Comparison of ENCODE assay signal across 2 fruit fly cellular contexts in genomic region chr3L:7360324-7360852, dm6.
A peak's percentile ranks its signal among the peaks of the same experiment; 100 is the strongest.
TF ChIP-seq lines count a peak whose summit lies in the region.

Sec63 (plus strand) TSS chr3L:7360561.

TF ChIP-seq in whole organism, embryonic, 481 proteins besides CTCF, POLR2A, EP300 and RAD21 (continued from another document and continues in another):
- TF ChIP-seq D (optimal IDR thresholded peaks at IDR 0.05; lab: Kevin White, UChicago) (no peak), D (GFP tag; optimal IDR thresholded peaks at IDR 0.05; lab: Kevin White, UChicago) (peak; percentile 3), sens (GFP tag; lab: Kevin White, UChicago) (peak; percentile 83), schlank (tag; optimal IDR thresholded peaks at IDR 0.05; lab: Kevin White, UChicago) (no peak), nom (GFP tag; optimal IDR thresholded peaks at IDR 0.05; lab: Kevin White, UChicago) (no peak), CG17385 (GFP tag; optimal IDR thresholded peaks at IDR 0.05; lab: Kevin White, UChicago) (no peak), Sry-β (GFP tag; optimal IDR thresholded peaks at IDR 0.05; lab: Kevin White, UChicago) (peak; percentile 27), CG10209 (GFP tag; optimal IDR thresholded peaks at IDR 0.05; lab: Kevin White, UChicago) (peak; percentile 62), CG1233 (GFP tag; optimal IDR thresholded peaks at IDR 0.05; lab: Kevin White, UChicago) (no peak), Asciz (GFP tag; optimal IDR thresholded peaks at IDR 0.05; lab: Kevin White, UChicago) (peak; percentile 22), luna (GFP tag; optimal IDR thresholded peaks at IDR 0.05; lab: Kevin White, UChicago) (peak; percentile 22), dati (GFP tag; IDR thresholded peaks at IDR 0.05; lab: Robert Waterston, UW) (no peak), scrt (GFP tag; optimal IDR thresholded peaks at IDR 0.05; lab: Kevin White, UChicago) (no peak), Lpt (GFP tag; optimal IDR thresholded peaks at IDR 0.05; lab: Kevin White, UChicago) (no peak), CG2889 (GFP tag; IDR thresholded peaks at IDR 0.05; lab: Robert Waterston, UW) (no peak), CG1603 (tag; optimal IDR thresholded peaks at IDR 0.05; lab: Kevin White, UChicago) (peak; percentile 54), CG10462 (GFP tag; optimal IDR thresholded peaks at IDR 0.05; lab: Kevin White, UChicago) (no peak), nerfin-2 (GFP tag; IDR thresholded peaks at IDR 0.05; lab: Robert Waterston, UW; ENCODE audit: partially characterized antibody) (peak; percentile 85), ftz-f1 (GFP tag; optimal IDR thresholded peaks at IDR 0.05; lab: Kevin White, UChicago) (no peak), GATAe (GFP tag; conservative IDR thresholded peaks at IDR 0.05; lab: Robert Waterston, UW) (no peak), CG11093 (GFP tag; IDR thresholded peaks at IDR 0.05; lab: Robert Waterston, UW) (no peak), HHEX (GFP tag; optimal IDR thresholded peaks at IDR 0.05; lab: Kevin White, UChicago) (peak; percentile 34), Nf-YA (GFP tag; IDR thresholded peaks at IDR 0.05; lab: Robert Waterston, UW) (no peak), Dad (GFP tag; optimal IDR thresholded peaks at IDR 0.05; lab: Kevin White, UChicago) (peak; percentile 51), MESR4 (GFP tag; optimal IDR thresholded peaks at IDR 0.05; lab: Kevin White, UChicago) (peak; percentile 83), zfh2 (GFP tag; optimal IDR thresholded peaks at IDR 0.05; lab: Kevin White, UChicago) (peak; percentile 22), hb (GFP tag; IDR thresholded peaks at IDR 0.05; lab: Robert Waterston, UW; ENCODE audit: partially characterized antibody) (peak; percentile 87), sug (tag; optimal IDR thresholded peaks at IDR 0.05; lab: Kevin White, UChicago) (peak; percentile 3), bigmax (GFP tag; optimal IDR thresholded peaks at IDR 0.05; lab: Kevin White, UChicago) (no peak), CG7745 (tag; optimal IDR thresholded peaks at IDR 0.05; lab: Kevin White, UChicago) (no peak), Ada2b (GFP tag; IDR thresholded peaks at IDR 0.05; lab: Robert Waterston, UW) (0 out of 2 replicates have a peak, but pooled peaks have one; percentile 4), emc (GFP tag; optimal IDR thresholded peaks at IDR 0.05; lab: Kevin White, UChicago) (no peak), CG12299 (tag; optimal IDR thresholded peaks at IDR 0.05; lab: Kevin White, UChicago) (peak; percentile 25), stwl (tag; optimal IDR thresholded peaks at IDR 0.05; lab: Kevin White, UChicago) (peak; percentile 90), rib (GFP tag; IDR thresholded peaks at IDR 0.05; lab: Robert Waterston, UW) (no peak), seq (GFP tag; IDR thresholded peaks at IDR 0.05; lab: Robert Waterston, UW) (no peak), cad (GFP tag; optimal IDR thresholded peaks at IDR 0.05; lab: Kevin White, UChicago) (no peak), CG6254 (GFP tag; optimal IDR thresholded peaks at IDR 0.05; lab: Kevin White, UChicago) (peak; percentile 15), CG7271 (tag; optimal IDR thresholded peaks at IDR 0.05; lab: Kevin White, UChicago) (no peak), wor (GFP tag; IDR thresholded peaks at IDR 0.05; lab: Robert Waterston, UW) (no peak), twi (tag; optimal IDR thresholded peaks at IDR 0.05; lab: Kevin White, UChicago) (no peak), MTF-1 (GFP tag; optimal IDR thresholded peaks at IDR 0.05; lab: Kevin White, UChicago; ENCODE audit: borderline replicate concordance) (no peak), mam (GFP tag; optimal IDR thresholded peaks at IDR 0.05; lab: Kevin White, UChicago) (peak; percentile 60), CG7372 (GFP tag; IDR thresholded peaks at IDR 0.05; lab: Robert Waterston, UW) (peak; percentile 43; the same call in 1 of the 2 replicates), esg (GFP tag; conservative IDR thresholded peaks at IDR 0.05; lab: Robert Waterston, UW) (peak; percentile 42; the same call in 1 of the 2 replicates), ham (GFP tag; IDR thresholded peaks at IDR 0.05; lab: Robert Waterston, UW) (no peak), BEAF-32 (GFP tag; optimal IDR thresholded peaks at IDR 0.05; lab: Kevin White, UChicago) (peak; percentile 84), chinmo (GFP tag; IDR thresholded peaks at IDR 0.05; lab: Robert Waterston, UW; ENCODE audit: partially characterized antibody) (peak; percentile 6; the same call in 2 of the 4 replicates), Mrtf (GFP tag; IDR thresholded peaks at IDR 0.05; lab: Robert Waterston, UW) (no peak), pnt (GFP tag; optimal IDR thresholded peaks at IDR 0.05; lab: Kevin White, UChicago) (peak; percentile 34), Hmr (GFP tag; optimal IDR thresholded peaks at IDR 0.05; lab: Kevin White, UChicago) (peak; percentile 67), CG11398 (GFP tag; optimal IDR thresholded peaks at IDR 0.05; lab: Kevin White, UChicago) (no peak), mirr (GFP tag; optimal IDR thresholded peaks at IDR 0.05; lab: Kevin White, UChicago) (no peak), Dip3 (GFP tag; optimal IDR thresholded peaks at IDR 0.05; lab: Kevin White, UChicago) (peak; percentile 58), usp (GFP tag; optimal IDR thresholded peaks at IDR 0.05; lab: Kevin White, UChicago) (no peak), CG13775 (GFP tag; optimal IDR thresholded peaks at IDR 0.05; lab: Kevin White, UChicago) (peak; percentile 48), CG17829 (tag; optimal IDR thresholded peaks at IDR 0.05; lab: Kevin White, UChicago) (peak; percentile 20), E2f1 (GFP tag; IDR thresholded peaks at IDR 0.05; lab: Robert Waterston, UW) (no peak; the same call in 1 of the 2 replicates), CG9437 (GFP tag; optimal IDR thresholded peaks at IDR 0.05; lab: Kevin White, UChicago) (no peak), CG15696 (tag; optimal IDR thresholded peaks at IDR 0.05; lab: Kevin White, UChicago) (peak; percentile 30), klu (GFP tag; IDR thresholded peaks at IDR 0.05; lab: Robert Waterston, UW) (no peak), ranshi (GFP tag; IDR thresholded peaks at IDR 0.05; lab: Robert Waterston, UW) (0 out of 2 replicates have a peak, but pooled peaks have one; percentile 32), CG11723 (GFP tag; optimal IDR thresholded peaks at IDR 0.05; lab: Kevin White, UChicago) (no peak), corto (GFP tag; optimal IDR thresholded peaks at IDR 0.05; lab: Kevin White, UChicago) (no peak), CG2678 (tag; optimal IDR thresholded peaks at IDR 0.05; lab: Kevin White, UChicago) (peak; percentile 63), CG3995 (GFP tag; optimal IDR thresholded peaks at IDR 0.05; lab: Kevin White, UChicago) (peak; percentile 27), toy (GFP tag; IDR thresholded peaks at IDR 0.05; lab: Robert Waterston, UW) (no peak)

TF ChIP-seq in whole organism, prepupa, 60 proteins besides CTCF, POLR2A, EP300 and RAD21 (continued from another document):
- TF ChIP-seq fkh (GFP tag; optimal IDR thresholded peaks at IDR 0.05; lab: Kevin White, UChicago), result peak; percentile 26
- no peak for TF ChIP-seq CG11762 (GFP tag; optimal IDR thresholded peaks at IDR 0.05; lab: Kevin White, UChicago; ENCODE audit: insufficient read depth)
- TF ChIP-seq Smox (GFP tag; optimal IDR thresholded peaks at IDR 0.05; lab: Kevin White, UChicago), result no peak
- peak; percentile 2 for TF ChIP-seq CG11902 (GFP tag; optimal IDR thresholded peaks at IDR 0.05; lab: Kevin White, UChicago)
- TF ChIP-seq Sox14 (GFP tag; optimal IDR thresholded peaks at IDR 0.05; lab: Kevin White, UChicago), result peak; percentile 20
- TF ChIP-seq salr (GFP tag; optimal IDR thresholded peaks at IDR 0.05; lab: Kevin White, UChicago), result no peak
- TF ChIP-seq CG9139 (GFP tag; optimal IDR thresholded peaks at IDR 0.05; lab: Kevin White, UChicago), result no peak
- peak; percentile 49 for TF ChIP-seq achi (GFP tag; optimal IDR thresholded peaks at IDR 0.05; lab: Kevin White, UChicago)
- TF ChIP-seq acj6 (GFP tag; optimal IDR thresholded peaks at IDR 0.05; lab: Kevin White, UChicago), result peak; percentile 52
- peak; percentile 56 for TF ChIP-seq CG8632 (GFP tag; optimal IDR thresholded peaks at IDR 0.05; lab: Kevin White, UChicago)
- peak; percentile 4 for TF ChIP-seq CG6792 (GFP tag; optimal IDR thresholded peaks at IDR 0.05; lab: Kevin White, UChicago)
- peak; percentile 38 for TF ChIP-seq CG10631 (GFP tag; optimal IDR thresholded peaks at IDR 0.05; lab: Kevin White, UChicago)
- TF ChIP-seq Eip75B (GFP tag; optimal IDR thresholded peaks at IDR 0.05; lab: Kevin White, UChicago), result no peak
- peak; percentile 16 for TF ChIP-seq esn (GFP tag; optimal IDR thresholded peaks at IDR 0.05; lab: Kevin White, UChicago)
- TF ChIP-seq Ets96B (tag; optimal IDR thresholded peaks at IDR 0.05; lab: Kevin White, UChicago), result no peak
- TF ChIP-seq CG34406 (GFP tag; optimal IDR thresholded peaks at IDR 0.05; lab: Kevin White, UChicago), result peak; percentile 38
- TF ChIP-seq Hr39 (GFP tag; optimal IDR thresholded peaks at IDR 0.05; lab: Kevin White, UChicago), result peak; percentile 39
- no peak for TF ChIP-seq fd85E (GFP tag; optimal IDR thresholded peaks at IDR 0.05; lab: Kevin White, UChicago)
- TF ChIP-seq topi (GFP tag; optimal IDR thresholded peaks at IDR 0.05; lab: Kevin White, UChicago), result no peak
- no peak for TF ChIP-seq Ets21C (GFP tag; optimal IDR thresholded peaks at IDR 0.05; lab: Kevin White, UChicago)
- no peak for TF ChIP-seq lz (GFP tag; optimal IDR thresholded peaks at IDR 0.05; lab: Kevin White, UChicago)
- no peak for TF ChIP-seq Hr38 (GFP tag; optimal IDR thresholded peaks at IDR 0.05; lab: Kevin White, UChicago)
- peak; percentile 51; the same call in 2 of the 3 replicates for TF ChIP-seq eg (GFP tag; IDR thresholded peaks at IDR 0.05; lab: Robert Waterston, UW)
- no peak for TF ChIP-seq CG10669 (GFP tag; optimal IDR thresholded peaks at IDR 0.05; lab: Kevin White, UChicago)
- TF ChIP-seq CG8319 (GFP tag; optimal IDR thresholded peaks at IDR 0.05; lab: Kevin White, UChicago), result peak; percentile 96
- peak; percentile 34 for TF ChIP-seq CG31627 (GFP tag; optimal IDR thresholded peaks at IDR 0.05; lab: Kevin White, UChicago)
- no peak for TF ChIP-seq cyc (GFP tag; optimal IDR thresholded peaks at IDR 0.05; lab: Kevin White, UChicago)
- peak; percentile 49 for TF ChIP-seq CG1621 (tag; optimal IDR thresholded peaks at IDR 0.05; lab: Kevin White, UChicago)
- no peak for TF ChIP-seq CG7368 (GFP tag; optimal IDR thresholded peaks at IDR 0.05; lab: Kevin White, UChicago)
- peak; percentile 50 for TF ChIP-seq OdsH (GFP tag; optimal IDR thresholded peaks at IDR 0.05; lab: Kevin White, UChicago)
- TF ChIP-seq Sox15 (GFP tag; optimal IDR thresholded peaks at IDR 0.05; lab: Kevin White, UChicago), result no peak
- no peak for TF ChIP-seq dac (GFP tag; optimal IDR thresholded peaks at IDR 0.05; lab: Kevin White, UChicago)
- no peak for TF ChIP-seq pdm3 (GFP tag; optimal IDR thresholded peaks at IDR 0.05; lab: Kevin White, UChicago)
- TF ChIP-seq Sox102F (GFP tag; optimal IDR thresholded peaks at IDR 0.05; lab: Kevin White, UChicago), result no peak
- no peak for TF ChIP-seq Met (GFP tag; optimal IDR thresholded peaks at IDR 0.05; lab: Kevin White, UChicago)
- no peak for TF ChIP-seq CG16779 (tag; optimal IDR thresholded peaks at IDR 0.05; lab: Kevin White, UChicago)
- no peak for TF ChIP-seq Blimp-1 (GFP tag; optimal IDR thresholded peaks at IDR 0.05; lab: Kevin White, UChicago)
- TF ChIP-seq Gug (GFP tag; IDR thresholded peaks at IDR 0.05; lab: Robert Waterston, UW), result no peak
TF ChIP-seq in whole organism, prepupa: peak in this region for 25.
